Fruit fly (Drosophila melanogaster): ENCODE results near the gene CG16965.

The CG16965 gene

dm6 chr2L:11981210-11981609 lies at the start of gene CG16965:
Gene CG16965, plus strand, starts transcription at chr2L:11981591.
- TF ChIP-seq CTCF (optimal IDR thresholded peaks at IDR 0.05) (no peak), CG8478 (optimal IDR thresholded peaks at IDR 0.05) (no peak)

dm6 chr2L:11931603-11932002 lies 49.8 kb upstream of the CG16965 start:
- TF ChIP-seq CTCF (optimal IDR thresholded peaks at IDR 0.05) (no peak), CG8478 (optimal IDR thresholded peaks at IDR 0.05) (no peak)

dm6 chr2L:11934205-11934604 lies 47.2 kb upstream of the CG16965 start, which contains the start of gene Or33a:
Gene Or33a, plus strand, starts transcription at chr2L:11934505.
- no peak for TF ChIP-seq CTCF (optimal IDR thresholded peaks at IDR 0.05)
- TF ChIP-seq CG8478 (optimal IDR thresholded peaks at IDR 0.05) = no peak

- TF ChIP-seq CTCF (optimal IDR thresholded peaks at IDR 0.05) = no peak
- TF ChIP-seq CG8478 (optimal IDR thresholded peaks at IDR 0.05) = no peak
These were observed 45.5 kb upstream of the CG16965 start, which contains the start of gene Or33b for dm6 chr2L:11935881-11936280. Gene Or33b, plus strand, starts transcription at chr2L:11936181.

- no peak for TF ChIP-seq CG8478 (optimal IDR thresholded peaks at IDR 0.05)
- TF ChIP-seq CTCF (optimal IDR thresholded peaks at IDR 0.05) = no peak
These were observed 43.7 kb upstream of the CG16965 start, which contains the start of gene Or33c for dm6 chr2L:11937669-11938068. Gene Or33c, plus strand, starts transcription at chr2L:11937969.

dm6 chr2L:11940620-11941019 lies 40.8 kb upstream of the CG16965 start:
- TF ChIP-seq CTCF (optimal IDR thresholded peaks at IDR 0.05) (peak; percentile 50 to 66), CG8478 (optimal IDR thresholded peaks at IDR 0.05) (no peak)

- TF ChIP-seq CG8478 (optimal IDR thresholded peaks at IDR 0.05) (no peak), CTCF (optimal IDR thresholded peaks at IDR 0.05) (no peak)
These were observed 39.1 kb upstream of the CG16965 start for dm6 chr2L:11942265-11942664.

dm6 chr2L:11942826-11943225 lies 38.6 kb upstream of the CG16965 start:
- TF ChIP-seq CTCF (optimal IDR thresholded peaks at IDR 0.05) (no peak), CG8478 (optimal IDR thresholded peaks at IDR 0.05) (no peak)

dm6 chr2L:11943829-11944228 lies 37.6 kb upstream of the CG16965 start, which contains the start of gene Crys:
Gene Crys, plus strand, starts transcription at chr2L:11944129.
- TF ChIP-seq CG8478 (optimal IDR thresholded peaks at IDR 0.05) = no peak
- no peak for TF ChIP-seq CTCF (optimal IDR thresholded peaks at IDR 0.05)

- TF ChIP-seq CTCF (optimal IDR thresholded peaks at IDR 0.05) (no peak), CG8478 (optimal IDR thresholded peaks at IDR 0.05) (no peak)
These were observed 33.8 kb upstream of the CG16965 start, which contains the start of gene CG16964 for dm6 chr2L:11947641-11948040. Gene CG16964, plus strand, starts transcription at chr2L:11947941.

- peak; percentile 25 to 57 for TF ChIP-seq CTCF (optimal IDR thresholded peaks at IDR 0.05)
- TF ChIP-seq CG8478 (optimal IDR thresholded peaks at IDR 0.05) = no peak
These were observed 32.9 kb upstream of the CG16965 start for dm6 chr2L:11948479-11948878.

dm6 chr2L:11949917-11950316 lies 31.5 kb upstream of the CG16965 start:
- TF ChIP-seq CTCF (optimal IDR thresholded peaks at IDR 0.05) (no peak), CG8478 (optimal IDR thresholded peaks at IDR 0.05) (no peak)

dm6 chr2L:11955839-11956238 lies 25.6 kb upstream of the CG16965 start:
- TF ChIP-seq CG8478 (optimal IDR thresholded peaks at IDR 0.05) (no peak), CTCF (optimal IDR thresholded peaks at IDR 0.05) (no peak)

- no peak for TF ChIP-seq CG8478 (optimal IDR thresholded peaks at IDR 0.05)
- TF ChIP-seq CTCF (optimal IDR thresholded peaks at IDR 0.05) = no peak
These were observed 22.7 kb upstream of the CG16965 start for dm6 chr2L:11958729-11959128.

- no peak for TF ChIP-seq CG8478 (optimal IDR thresholded peaks at IDR 0.05)
- TF ChIP-seq CTCF (optimal IDR thresholded peaks at IDR 0.05) = no peak
These were observed 20.5 kb upstream of the CG16965 start for dm6 chr2L:11960909-11961308.

dm6 chr2L:11963422-11964322 lies 17.7 kb upstream of the CG16965 start:
- TF ChIP-seq CG8478 (optimal IDR thresholded peaks at IDR 0.05) (no peak), CTCF (optimal IDR thresholded peaks at IDR 0.05) (no peak)

Measured in S2 (cell line).